Worm (Caenorhabditis elegans) whole organism, young adult: ENCODE results near the gene pud-4.

ENCODE experiments used
- C17E4.6 ChIP-seq: fragments of 200-800 bp; sonication (Bioruptor generic); IDR thresholded peaks from 2 replicates; pipeline ENCODE4 v1.3.6; 2022; ENCODE audit warnings: missing genetic modification reagents, missing genetic modification characterization, missing compliant biosample characterization
- F22D6.2 ChIP-seq: sonication (generic microtip); optimal IDR thresholded peaks from 2 replicates; lab custom pipeline; 2016; ENCODE audit warnings: mild to moderate bottlenecking, missing genetic modification characterization, missing compliant biosample characterization
- ZK185.1 ChIP-seq: sonication (generic microtip); optimal IDR thresholded peaks from 2 replicates; lab custom pipeline; 2016; ENCODE audit warnings: mild to moderate bottlenecking, missing genetic modification characterization, missing compliant biosample characterization; ENCODE audit not compliant: poor library complexity, severe bottlenecking
- egrh-3 ChIP-seq: fragments of 200-800 bp; sonication (Bioruptor generic); IDR thresholded peaks from 2 replicates; pipeline ENCODE4 v1.3.6; 2022; ENCODE audit warnings: missing genetic modification reagents, missing genetic modification characterization, missing compliant biosample characterization
- hsf-1 ChIP-seq: fragments of 200-800 bp; sonication (Bioruptor generic); IDR thresholded peaks from 2 replicates; pipeline ENCODE4 v1.3.6; 2022; ENCODE audit warnings: missing genetic modification reagents, missing genetic modification characterization, missing compliant biosample characterization
- lsy-27 ChIP-seq: sonication (generic microtip); optimal IDR thresholded peaks from 2 replicates; lab custom pipeline; 2017; ENCODE audit warnings: missing genetic modification characterization, mild to moderate bottlenecking, missing compliant biosample characterization, antibody characterized with exemption, missing genotype, borderline replicate concordance; ENCODE audit not compliant: insufficient read depth
- madf-3 ChIP-seq: fragments of 200-800 bp; sonication (Bioruptor generic); IDR thresholded peaks from 2 replicates; pipeline ENCODE4 v1.3.6; 2022; ENCODE audit warnings: missing genetic modification reagents, missing genetic modification characterization, missing compliant biosample characterization
- mel-28 ChIP-seq: sonication (generic microtip); optimal IDR thresholded peaks from 2 replicates; lab custom pipeline; 2016; ENCODE audit warnings: borderline replicate concordance, mild to moderate bottlenecking, missing genetic modification characterization, missing compliant biosample characterization
- snpc-4 ChIP-seq, 5 experiments: fragments of 150-350 bp in 1 of 5; sonication (generic microtip) in 4 of 5; optimal IDR thresholded peaks; 2 replicates each; lab custom pipeline; 2014 to 2018; ENCODE audit warnings: missing genetic modification characterization in 5 of 5, missing biosample characterization in 3 of 5, antibody characterized with exemption in 2 of 5, mild to moderate bottlenecking in 2 of 5, missing compliant biosample characterization in 2 of 5, missing genotype in 2 of 5, moderate library complexity in 2 of 5, missing genetic modification reagents in 1 of 5
- unc-62 ChIP-seq: fragments of 150-350 bp; optimal IDR thresholded peaks from 2 replicates; lab custom pipeline; 2014; ENCODE audit warnings: missing biosample characterization, missing genetic modification reagents, missing genetic modification characterization
- zfh-2 ChIP-seq: fragments of 200-800 bp; sonication (Bioruptor generic); conservative IDR thresholded peaks from 2 replicates; pipeline ENCODE4 v1.3.6; 2022; ENCODE audit warnings: missing genetic modification reagents, missing genetic modification characterization, missing compliant biosample characterization

pud-4 gene

ce11 chrV:2341285-2341684, 14.8 kb downstream of the pud-4 start, which contains the start of gene irld-30 (continued):
- TF ChIP-seq hsf-1 (GFP tag; lab: Robert Waterston, UW) (no peak), madf-3 (GFP tag; lab: Robert Waterston, UW) (no peak)

ce11 chrV:2342083-2342482, 15.6 kb downstream of the pud-4 start:
- TF ChIP-seq zfh-2 (peak; percentile 78), lsy-27 (no peak), snpc-4 (GFP tag; optimal IDR thresholded peaks at IDR 0.05; lab: Kevin White, UChicago) (no peak), snpc-4 (tag; optimal IDR thresholded peaks at IDR 0.05; lab: Kevin White, UChicago) (peak in 1 of 4 experiments; percentile 3), F22D6.2 (tag; lab: Kevin White, UChicago) (no peak), egrh-3 (GFP tag; lab: Robert Waterston, UW) (peak; percentile 27; the same call in 1 of the 2 replicates), unc-62 (GFP tag; lab: Kevin White, UChicago) (no peak)

DNA sequence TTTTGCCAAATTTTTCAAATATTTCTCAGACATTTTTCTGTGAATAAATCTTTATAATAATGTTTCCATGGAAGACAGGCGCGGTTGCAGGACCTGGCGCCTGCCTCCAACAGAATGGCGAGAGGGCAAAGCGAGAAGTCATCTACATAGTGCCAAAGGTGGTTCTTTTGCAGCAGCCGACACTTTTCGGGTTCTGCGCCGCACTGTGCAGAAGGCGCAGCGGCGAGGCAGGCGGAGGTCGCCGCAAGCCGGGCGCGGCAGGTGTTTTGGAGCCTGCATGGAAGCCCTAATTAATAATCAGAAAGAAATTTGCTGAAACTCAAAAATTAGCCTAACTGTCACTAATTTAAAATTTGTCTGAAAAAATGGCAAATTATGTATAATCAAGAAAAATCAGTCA, 17.1 kb downstream of the pud-4 start:
- no peak for TF ChIP-seq ZK185.1 (tag; lab: Kevin White, UChicago)
- no peak for TF ChIP-seq C17E4.6 (GFP tag; lab: Robert Waterston, UW)
- no peak for TF ChIP-seq mel-28 (tag; lab: Kevin White, UChicago)
- peak; percentile 82; the same call in 1 of the 2 replicates for TF ChIP-seq egrh-3 (GFP tag; lab: Robert Waterston, UW)
- peak; percentile 92 for TF ChIP-seq zfh-2
- no peak for TF ChIP-seq snpc-4 (GFP tag; optimal IDR thresholded peaks at IDR 0.05; lab: Kevin White, UChicago)
- TF ChIP-seq snpc-4 (tag; optimal IDR thresholded peaks at IDR 0.05; lab: Kevin White, UChicago), result peak in 2 of 4 experiments; percentile 11 to 69
